Fruit fly (Drosophila melanogaster): ENCODE measurements around the gene CG14820.

- TF ChIP-seq Sin3A (optimal IDR thresholded peaks at IDR 0.05) (no peak), h (optimal IDR thresholded peaks at IDR 0.05) (no peak), Myc (optimal IDR thresholded peaks at IDR 0.05) (no peak)
Measured at dm6 chr3L:6978757-6979386, 46.1 kb downstream of the CG14820 start.

All from Kc167 (cell line).